Worm (Caenorhabditis elegans) whole organism, L4 larva: ENCODE measurements around the gene H12D21.10.

Source experiments
- F10B5.3 ChIP-seq: sonication (generic microtip); optimal IDR thresholded peaks from 2 replicates; lab custom pipeline; 2016; ENCODE audit warnings: mild to moderate bottlenecking, missing genetic modification characterization, missing compliant biosample characterization
- T20F7.1 ChIP-seq: fragments of 200-800 bp; sonication (Bioruptor generic); optimal IDR thresholded peaks from 2 replicates; lab custom pipeline; 2018; ENCODE audit warnings: mild to moderate bottlenecking, missing genetic modification characterization, missing compliant biosample characterization
- T26A8.4 ChIP-seq: fragments of 200-800 bp; sonication (Bioruptor generic); IDR thresholded peaks from 2 replicates; pipeline ENCODE4 v1.3.6; 2022; ENCODE audit warnings: missing genetic modification characterization, missing compliant biosample characterization
- Y48G9A.11 ChIP-seq: fragments of 200-800 bp; sonication (Bioruptor generic); IDR thresholded peaks from 2 replicates; pipeline ENCODE4 v1.3.6; 2022; ENCODE audit warnings: missing genetic modification reagents, missing genetic modification characterization, missing compliant biosample characterization
- Y5F2A.4 ChIP-seq: fragments of 200-800 bp; sonication (Bioruptor generic); optimal IDR thresholded peaks from 2 replicates; lab custom pipeline; 2018; ENCODE audit warnings: mild to moderate bottlenecking, missing genetic modification characterization, missing compliant biosample characterization
- ZK337.2 ChIP-seq: fragments of 200-800 bp; sonication (Bioruptor generic); IDR thresholded peaks from 2 replicates; pipeline ENCODE4 v1.3.6; 2022; ENCODE audit warnings: missing genetic modification reagents, missing genetic modification characterization, missing compliant biosample characterization
- aha-1 ChIP-seq: fragments of 150-350 bp; peaks from one replicate; lab custom pipeline; 2014; ENCODE audit warnings: missing biosample characterization, missing genetic modification characterization
- attf-4 ChIP-seq: sonication (generic microtip); optimal IDR thresholded peaks from 3 replicates; lab custom pipeline; 2017; ENCODE audit warnings: missing biosample characterization, missing genetic modification characterization
- ceh-20 ChIP-seq: fragments of 200-800 bp; sonication (Bioruptor generic); IDR thresholded peaks from 2 replicates; pipeline ENCODE4 v1.3.6; 2022; ENCODE audit warnings: missing genetic modification reagents, missing genetic modification characterization, missing compliant biosample characterization
- ceh-32 ChIP-seq: sonication (generic microtip); optimal IDR thresholded peaks from 2 replicates; lab custom pipeline; 2016; ENCODE audit warnings: mild to moderate bottlenecking, missing genetic modification characterization, missing compliant biosample characterization; ENCODE audit not compliant: poor library complexity
- ceh-62 ChIP-seq: sonication (generic microtip); optimal IDR thresholded peaks from 2 replicates; lab custom pipeline; 2017; ENCODE audit warnings: missing biosample characterization, missing genetic modification characterization
- ctbp-1 ChIP-seq: fragments of 200-800 bp; sonication (Bioruptor generic); IDR thresholded peaks from 2 replicates; pipeline ENCODE4 v1.3.6; 2022; ENCODE audit warnings: missing genetic modification reagents, missing genetic modification characterization, missing compliant biosample characterization
- daf-12 ChIP-seq: fragments of 150-350 bp; optimal IDR thresholded peaks from 2 replicates; lab custom pipeline; 2014; ENCODE audit warnings: missing biosample characterization, missing genetic modification reagents, missing genetic modification characterization
- daf-19 ChIP-seq: fragments of 200-800 bp; sonication (Bioruptor generic); conservative IDR thresholded peaks from 2 replicates; pipeline ENCODE4 v1.3.6; 2022; ENCODE audit warnings: missing genetic modification characterization, missing compliant biosample characterization
- daf-8 ChIP-seq: fragments of 200-800 bp; sonication (Bioruptor generic); IDR thresholded peaks from 2 replicates; pipeline ENCODE4 v1.3.6; 2022; ENCODE audit warnings: missing genetic modification characterization, missing compliant biosample characterization
- dmd-6 ChIP-seq: fragments of 200-800 bp; sonication (Bioruptor generic); IDR thresholded peaks from 2 replicates; pipeline ENCODE4 v1.3.6; 2022; ENCODE audit warnings: missing genetic modification reagents, missing genetic modification characterization, missing compliant biosample characterization
- dmd-8 ChIP-seq: fragments of 200-800 bp; sonication (Bioruptor generic); IDR thresholded peaks from 2 replicates; pipeline ENCODE4 v1.3.6; 2022; ENCODE audit warnings: missing genetic modification characterization, missing compliant biosample characterization
- dpl-1 ChIP-seq: fragments of 150-350 bp; optimal IDR thresholded peaks from 2 replicates; lab custom pipeline; 2014; ENCODE audit warnings: missing biosample characterization, missing genetic modification reagents, missing genetic modification characterization
- duxl-1 ChIP-seq: sonication (generic microtip); optimal IDR thresholded peaks from 2 replicates; lab custom pipeline; 2016; ENCODE audit warnings: mild to moderate bottlenecking, missing genetic modification characterization, moderate library complexity, missing compliant biosample characterization; ENCODE audit not compliant: poor library complexity
- dve-1 ChIP-seq: sonication (generic microtip); optimal IDR thresholded peaks from 2 replicates; lab custom pipeline; 2017; ENCODE audit warnings: antibody characterized with exemption, mild to moderate bottlenecking, missing genetic modification characterization, missing compliant biosample characterization; ENCODE audit not compliant: insufficient read depth
- egl-27 ChIP-seq: sonication (generic microtip); optimal IDR thresholded peaks from 3 replicates; lab custom pipeline; 2017; ENCODE audit warnings: missing biosample characterization, missing genetic modification reagents, missing genetic modification characterization
- egl-43 ChIP-seq: fragments of 200-800 bp; sonication (Bioruptor generic); IDR thresholded peaks from 2 replicates; pipeline ENCODE4 v1.3.6; 2022; ENCODE audit warnings: missing genetic modification reagents, missing genetic modification characterization, missing compliant biosample characterization
- fos-1 ChIP-seq: fragments of 150-350 bp; optimal IDR thresholded peaks from 2 replicates; lab custom pipeline; 2014; ENCODE audit warnings: missing biosample characterization, missing genetic modification characterization
- gei-8 ChIP-seq: fragments of 200-800 bp; sonication (Bioruptor generic); optimal IDR thresholded peaks from 2 replicates; lab custom pipeline; 2018; ENCODE audit warnings: mild to moderate bottlenecking, missing genetic modification characterization, missing compliant biosample characterization
- hif-1 ChIP-seq, 2 experiments: sonication (generic microtip); optimal IDR thresholded peaks; 2 replicates each; lab custom pipeline; 2016 to 2017; ENCODE audit warnings: missing compliant biosample characterization in 2 of 2, missing genetic modification characterization in 2 of 2, missing genetic modification reagents in 2 of 2, missing genotype in 2 of 2, mild to moderate bottlenecking in 1 of 2
- hlh-11 ChIP-seq: fragments of 200-800 bp; sonication (Bioruptor generic); optimal IDR thresholded peaks from 2 replicates; lab custom pipeline; 2018; ENCODE audit warnings: mild to moderate bottlenecking, missing genetic modification characterization, missing compliant biosample characterization
- hlh-30 ChIP-seq: sonication (generic microtip); optimal IDR thresholded peaks from 2 replicates; lab custom pipeline; 2017; ENCODE audit warnings: antibody characterized with exemption, mild to moderate bottlenecking, missing genetic modification characterization, missing compliant biosample characterization; ENCODE audit not compliant: insufficient read depth
- hmg-1.1 ChIP-seq: fragments of 200-800 bp; sonication (Bioruptor generic); IDR thresholded peaks from 2 replicates; pipeline ENCODE4 v1.3.6; 2022; ENCODE audit warnings: missing genetic modification reagents, missing genetic modification characterization, missing compliant biosample characterization
- lim-7 ChIP-seq: fragments of 200-800 bp; sonication (Bioruptor generic); IDR thresholded peaks from 2 replicates; pipeline ENCODE4 v1.3.6; 2022; ENCODE audit warnings: missing genetic modification characterization, missing compliant biosample characterization
- lin-38 ChIP-seq: fragments of 200-800 bp; sonication (Bioruptor generic); IDR thresholded peaks from 2 replicates; pipeline ENCODE4 v1.3.6; 2022; ENCODE audit warnings: missing genetic modification reagents, missing genetic modification characterization, missing compliant biosample characterization
- lin-39 ChIP-seq: fragments of 150-350 bp; optimal IDR thresholded peaks from 2 replicates; lab custom pipeline; 2014; ENCODE audit warnings: missing biosample characterization, missing genetic modification reagents, missing genetic modification characterization
- lsy-2 ChIP-seq, 2 experiments: fragments of 150-350 bp in 1 of 2; sonication (generic microtip) in 1 of 2; optimal IDR thresholded peaks; 2 replicates each; lab custom pipeline; 2014 to 2017; ENCODE audit warnings: missing biosample characterization in 2 of 2, missing genetic modification characterization in 2 of 2
- mep-1 ChIP-seq: fragments of 150-350 bp; sonication (generic microtip); optimal IDR thresholded peaks from 3 replicates; lab custom pipeline; 2014; ENCODE audit warnings: missing biosample characterization, missing genetic modification characterization
- mxl-3 ChIP-seq: fragments of 200-800 bp; sonication (Bioruptor generic); optimal IDR thresholded peaks from 2 replicates; lab custom pipeline; 2018; ENCODE audit warnings: mild to moderate bottlenecking, missing genetic modification characterization, missing compliant biosample characterization
- nhr-111 ChIP-seq: fragments of 200-800 bp; sonication (Bioruptor generic); optimal IDR thresholded peaks from 2 replicates; lab custom pipeline; 2018; ENCODE audit warnings: mild to moderate bottlenecking, missing genetic modification characterization, missing compliant biosample characterization
- nhr-237 ChIP-seq: sonication (generic microtip); optimal IDR thresholded peaks from 2 replicates; lab custom pipeline; 2017; ENCODE audit warnings: missing biosample characterization, missing genetic modification characterization
- nhr-28 ChIP-seq: fragments of 150-350 bp; optimal IDR thresholded peaks from 2 replicates; lab custom pipeline; 2014; ENCODE audit warnings: missing biosample characterization, missing genetic modification characterization
- nhr-42 ChIP-seq: fragments of 200-800 bp; sonication (Bioruptor generic); IDR thresholded peaks from 2 replicates; pipeline ENCODE4 v1.3.6; 2022; ENCODE audit warnings: missing genetic modification characterization, missing compliant biosample characterization
- nhr-6 ChIP-seq: fragments of 150-350 bp; optimal IDR thresholded peaks from 2 replicates; lab custom pipeline; 2014; ENCODE audit warnings: missing biosample characterization, missing genetic modification characterization
- pha-4 ChIP-seq, 2 experiments: fragments of 150-350 bp in 1 of 2; fragments of 200-800 bp in 1 of 2; sonication (Bioruptor generic) in 1 of 2; IDR thresholded peaks in 1 of 2; optimal IDR thresholded peaks in 1 of 2; 2 replicates each; pipeline versions ENCODE4 v1.3.6 to Lab custom; 2014 to 2022; ENCODE audit warnings: missing genetic modification characterization in 2 of 2, missing genetic modification reagents in 2 of 2, missing biosample characterization in 1 of 2, missing compliant biosample characterization in 1 of 2
- php-3 ChIP-seq: fragments of 200-800 bp; sonication (Bioruptor generic); IDR thresholded peaks from 2 replicates; pipeline ENCODE4 v1.3.6; 2022; ENCODE audit warnings: missing genetic modification reagents, missing genetic modification characterization, missing compliant biosample characterization
- rbr-2 ChIP-seq: sonication (generic microtip); optimal IDR thresholded peaks from 2 replicates; lab custom pipeline; 2016; ENCODE audit warnings: missing genotype, missing genetic modification characterization, missing compliant biosample characterization
- skn-1 ChIP-seq: fragments of 150-350 bp; optimal IDR thresholded peaks from 2 replicates; lab custom pipeline; 2014; ENCODE audit warnings: missing biosample characterization, missing genetic modification characterization
- snpc-1.2 ChIP-seq: fragments of 200-800 bp; sonication (Bioruptor generic); IDR thresholded peaks from 2 replicates; pipeline ENCODE4 v1.3.6; 2022; ENCODE audit warnings: missing genetic modification reagents, missing genetic modification characterization, missing compliant biosample characterization
- tag-97 ChIP-seq: fragments of 200-800 bp; sonication (Bioruptor generic); IDR thresholded peaks from 2 replicates; pipeline ENCODE4 v1.3.6; 2022; ENCODE audit warnings: missing genetic modification characterization, missing compliant biosample characterization
- unc-62 ChIP-seq, 3 experiments: fragments of 150-350 bp in 1 of 3; sonication (generic microtip); optimal IDR thresholded peaks in 2 of 3; peaks in 1 of 3; 1 replicate in 1 of 3; 2 replicates in 2 of 3; lab custom pipeline; 2014 to 2017; ENCODE audit warnings: missing biosample characterization in 3 of 3, missing genetic modification characterization in 3 of 3, missing genetic modification reagents in 3 of 3, missing genotype in 1 of 3
- vab-7 ChIP-seq: fragments of 200-800 bp; sonication (Bioruptor generic); IDR thresholded peaks from 2 replicates; pipeline ENCODE4 v1.3.6; 2022; ENCODE audit warnings: missing genetic modification reagents, missing genetic modification characterization, missing compliant biosample characterization

H12D21.10 gene

DNA sequence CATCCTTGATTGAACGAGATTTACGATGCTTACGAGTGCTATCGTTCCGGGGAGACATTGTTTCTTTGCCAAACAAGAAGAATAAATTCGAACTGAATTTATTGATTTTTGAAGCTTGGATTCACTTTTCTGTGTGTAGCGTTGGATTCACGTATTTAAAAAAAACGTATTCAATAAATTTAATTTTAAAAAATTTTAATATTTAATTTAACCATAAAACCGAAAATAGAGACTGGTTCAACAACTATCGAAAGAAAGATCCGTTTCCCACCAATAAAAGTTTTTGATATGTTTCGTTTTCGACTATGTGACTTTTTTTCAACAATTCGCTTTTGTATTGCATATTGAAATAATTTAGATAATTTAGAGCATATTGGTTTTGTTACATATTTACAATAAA, 24.2 kb upstream of the H12D21.10 start, which contains the start of gene ZC412.5:
Gene ZC412.5, minus strand, starts transcription at position 101 of the 400 bp plus-strand sequence.
- TF ChIP-seq ceh-32 (tag; lab: Kevin White, UChicago) (no peak), lin-39 (no peak), nhr-111 (GFP tag; lab: Kevin White, UChicago) (no peak)

- TF ChIP-seq mep-1 = no peak
- peak; percentile 93 for TF ChIP-seq aha-1
- no peak for TF ChIP-seq Y5F2A.4 (GFP tag; lab: Kevin White, UChicago)
- no peak for TF ChIP-seq nhr-237 (tag; lab: Kevin White, UChicago)
- TF ChIP-seq ZK337.2 (GFP tag; lab: Robert Waterston, UW) = peak; percentile 63; the same call in 1 of the 2 replicates
- TF ChIP-seq daf-12 (tag; lab: Kevin White, UChicago) = no peak
- no peak; the same call in 1 of the 2 replicates for TF ChIP-seq snpc-1.2 (GFP tag; lab: Robert Waterston, UW)
- TF ChIP-seq T20F7.1 (GFP tag; lab: Kevin White, UChicago) = no peak
- 0 out of 2 replicates have a peak, but pooled peaks have one; percentile 17 for TF ChIP-seq Y48G9A.11 (GFP tag; lab: Robert Waterston, UW)
- no peak for TF ChIP-seq fos-1
- 0 out of 2 replicates have a peak, but pooled peaks have one; percentile 19 for TF ChIP-seq ctbp-1
- no peak for TF ChIP-seq daf-19
- no peak for TF ChIP-seq ceh-62
- peak; percentile 38 for TF ChIP-seq dmd-6 (GFP tag; lab: Robert Waterston, UW)
- TF ChIP-seq dve-1 (tag; lab: Kevin White, UChicago) = no peak
- TF ChIP-seq hlh-30 (tag; lab: Kevin White, UChicago) = peak; percentile 18
- TF ChIP-seq T26A8.4 (GFP tag; lab: Robert Waterston, UW) = peak; percentile 44; the same call in 1 of the 2 replicates
- TF ChIP-seq pha-4 (GFP tag; IDR thresholded peaks at IDR 0.05; lab: Robert Waterston, UW) = no peak; the same call in 1 of the 2 replicates
- TF ChIP-seq pha-4 (tag; optimal IDR thresholded peaks at IDR 0.05; lab: Kevin White, UChicago) = no peak
- TF ChIP-seq nhr-6 (tag; lab: Kevin White, UChicago) = no peak
- TF ChIP-seq attf-4 = no peak
- peak; percentile 48; the same call in 1 of the 2 replicates for TF ChIP-seq vab-7 (GFP tag; lab: Robert Waterston, UW)
- peak; percentile 49; the same call in 1 of the 2 replicates for TF ChIP-seq dmd-8 (GFP tag; lab: Robert Waterston, UW)
- TF ChIP-seq php-3 (GFP tag; lab: Robert Waterston, UW) = peak; percentile 35; the same call in 1 of the 2 replicates
- peak; percentile 35 for TF ChIP-seq rbr-2 (tag; lab: Kevin White, UChicago)
- no peak for TF ChIP-seq daf-8
- TF ChIP-seq nhr-42 (GFP tag; lab: Robert Waterston, UW) = 0 out of 2 replicates have a peak, but pooled peaks have one; percentile 14
- no peak for TF ChIP-seq gei-8
- no peak for TF ChIP-seq lin-38 (GFP tag; lab: Robert Waterston, UW)
- peak; percentile 63 for TF ChIP-seq duxl-1 (tag; lab: Kevin White, UChicago)
- peak; percentile 30 for TF ChIP-seq nhr-28 (tag; lab: Kevin White, UChicago)
- no peak for TF ChIP-seq tag-97 (GFP tag; lab: Robert Waterston, UW)
- peak; percentile 77 for TF ChIP-seq egl-43 (GFP tag; lab: Robert Waterston, UW)
- TF ChIP-seq lin-39 = no peak
- peak; percentile 74 for TF ChIP-seq hmg-1.1 (GFP tag; lab: Robert Waterston, UW)
- TF ChIP-seq F10B5.3 (tag; lab: Kevin White, UChicago) = peak; percentile 1
- TF ChIP-seq egl-27 (tag; lab: Kevin White, UChicago) = no peak
- TF ChIP-seq skn-1 (tag; lab: Kevin White, UChicago) = no peak
- TF ChIP-seq dpl-1 = no peak
- TF ChIP-seq lsy-2 (tag; optimal IDR thresholded peaks at IDR 0.05; lab: Kevin White, UChicago) = no peak
- peak; percentile 36 for TF ChIP-seq mxl-3 (GFP tag; lab: Kevin White, UChicago)
- TF ChIP-seq hif-1 (tag; optimal IDR thresholded peaks at IDR 0.05; lab: Kevin White, UChicago) = no peak
- TF ChIP-seq hlh-11 (tag; lab: Kevin White, UChicago) = peak; percentile 46
- TF ChIP-seq lim-7 (GFP tag; lab: Robert Waterston, UW) = peak; percentile 71
- TF ChIP-seq unc-62 (GFP tag; optimal IDR thresholded peaks at IDR 0.05 in 1 of 2; lab: Kevin White, UChicago) = no peak
- no peak for TF ChIP-seq unc-62 (tag; optimal IDR thresholded peaks at IDR 0.05; lab: Kevin White, UChicago)
- peak; percentile 62; the same call in 1 of the 2 replicates for TF ChIP-seq ceh-20
These were observed 23.3 kb upstream of the H12D21.10 start for ce11 chrV:14876257-14876656.
